Fruit fly (Drosophila melanogaster): ENCODE data around the gene CG1504.

dm6 chrX:20255977-20256376, 74.2 kb downstream of the CG1504 start:
- TF ChIP-seq CG11617 (GFP tag; optimal IDR thresholded peaks at IDR 0.05) (no peak), tj (GFP tag; optimal IDR thresholded peaks at IDR 0.05) (no peak), ovo (GFP tag; optimal IDR thresholded peaks at IDR 0.05) (no peak), bab1 (GFP tag; optimal IDR thresholded peaks at IDR 0.05) (no peak), CG12768 (GFP tag; optimal IDR thresholded peaks at IDR 0.05) (no peak), kay (GFP tag; ENCODE audit: borderline replicate concordance) (no peak)
